Worm (Caenorhabditis elegans): ENCODE measurements around the gene Y44A6D.6.

Gene Y44A6D.6

DNA sequence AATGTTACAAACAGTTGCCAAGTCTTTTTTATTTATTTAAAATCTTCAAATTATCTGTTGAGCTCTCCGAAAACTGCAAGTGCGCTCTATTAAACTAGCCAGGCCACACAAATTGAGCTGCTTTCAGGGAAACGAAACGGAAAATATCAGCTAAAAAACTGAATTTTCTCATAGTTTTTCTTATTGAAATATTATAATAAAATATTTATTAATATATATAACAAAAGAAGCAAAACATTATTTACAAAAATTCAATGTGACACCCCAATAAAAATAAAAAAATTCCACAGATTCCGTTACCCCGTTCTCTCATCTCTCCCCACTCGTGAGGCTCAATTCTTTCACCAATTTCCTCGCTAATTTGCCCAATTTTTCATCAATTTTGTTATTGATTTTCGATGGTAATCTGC lies 25.4 kb downstream of the Y44A6D.6 start:
- TF ChIP-seq snpc-4 (tag; optimal IDR thresholded peaks at IDR 0.05) (no peak), crh-2 (tag; optimal IDR thresholded peaks at IDR 0.05) (no peak), peb-1 (tag; optimal IDR thresholded peaks at IDR 0.05) (no peak), unc-39 (tag; optimal IDR thresholded peaks at IDR 0.05) (no peak), ztf-1 (GFP tag; conservative IDR thresholded peaks at IDR 0.05) (no peak), lsy-2 (tag; optimal IDR thresholded peaks at IDR 0.05) (peak in 1 of 2 experiments; percentile 35), sma-9 (GFP tag; optimal IDR thresholded peaks at IDR 0.05) (peak; percentile 1), sma-9 (tag; optimal IDR thresholded peaks at IDR 0.05) (no peak), unc-55 (GFP tag; optimal IDR thresholded peaks at IDR 0.05) (peak; percentile 74), nhr-237 (tag; optimal IDR thresholded peaks at IDR 0.05) (no peak), gmeb-1 (tag; optimal IDR thresholded peaks at IDR 0.05) (no peak), lin-39 (tag; optimal IDR thresholded peaks at IDR 0.05) (no peak), sem-4 (tag; optimal IDR thresholded peaks at IDR 0.05) (no peak), sma-3 (GFP tag; optimal IDR thresholded peaks at IDR 0.05) (no peak)

DNA sequence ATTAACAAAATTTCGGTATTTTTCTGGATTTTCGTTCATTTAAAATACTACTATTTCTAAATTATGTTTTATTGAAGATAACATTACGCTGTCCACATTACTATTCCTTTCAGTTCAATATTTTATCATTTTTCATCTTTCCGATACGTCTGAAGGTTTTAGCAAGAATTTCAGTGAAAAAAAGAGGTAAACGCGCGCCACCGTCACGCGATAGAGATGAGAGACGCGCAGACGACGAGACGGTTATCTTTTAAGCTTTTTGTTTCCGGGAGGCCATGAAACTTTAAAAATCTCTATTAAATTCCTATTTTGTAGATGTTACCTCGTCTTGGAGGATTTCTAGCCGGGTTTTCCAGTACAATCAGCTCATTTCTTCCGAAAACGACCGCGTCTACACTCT lies 30.6 kb downstream of the Y44A6D.6 start, which contains the start of gene mrps-12:
Gene mrps-12, plus strand, starts transcription at position 316 of the 400 bp plus-strand sequence.
- TF ChIP-seq lsy-2 (tag; optimal IDR thresholded peaks at IDR 0.05) (peak in 1 of 2 experiments; percentile 42), nhr-237 (tag; optimal IDR thresholded peaks at IDR 0.05) (no peak), elt-3 (tag; optimal IDR thresholded peaks at IDR 0.05) (no peak), elt-1 (tag; optimal IDR thresholded peaks at IDR 0.05) (no peak), unc-55 (GFP tag; optimal IDR thresholded peaks at IDR 0.05) (peak; percentile 8), lin-13 (GFP tag; optimal IDR thresholded peaks at IDR 0.05) (no peak), nhr-12 (tag; optimal IDR thresholded peaks at IDR 0.05) (no peak), mbf-1 (tag; optimal IDR thresholded peaks at IDR 0.05) (no peak), unc-62 (GFP tag; optimal IDR thresholded peaks at IDR 0.05) (no peak), dmd-4 (tag; optimal IDR thresholded peaks at IDR 0.05) (no peak), sma-3 (GFP tag; optimal IDR thresholded peaks at IDR 0.05) (no peak), nhr-25 (tag; optimal IDR thresholded peaks at IDR 0.05) (peak; percentile 4), zag-1 (tag; optimal IDR thresholded peaks at IDR 0.05) (no peak), Y55F3AM.14 (GFP tag; optimal IDR thresholded peaks at IDR 0.05) (no peak), ztf-1 (GFP tag; conservative IDR thresholded peaks at IDR 0.05) (no peak), C34F6.9 (tag; optimal IDR thresholded peaks at IDR 0.05) (peak; percentile 54), nhr-11 (tag; optimal IDR thresholded peaks at IDR 0.05) (no peak)

DNA sequence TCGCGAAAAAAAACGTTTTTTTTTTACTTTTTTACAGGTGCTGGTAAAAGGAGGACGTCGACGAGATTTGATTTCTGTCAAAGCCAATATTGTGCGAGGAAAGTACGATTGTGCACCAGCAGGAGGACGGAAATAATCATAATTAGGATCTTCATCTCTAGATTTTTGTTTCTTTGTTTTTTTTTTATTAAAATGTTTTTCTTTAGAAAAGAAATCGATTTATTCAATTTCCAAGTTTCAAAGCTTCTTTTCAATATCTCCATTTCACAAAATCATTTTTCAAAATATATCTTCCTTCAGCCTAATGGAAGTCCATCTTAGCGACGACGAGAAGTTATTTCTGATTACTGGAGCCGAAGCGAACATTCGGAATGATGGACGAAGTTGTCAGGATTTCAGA lies 31.4 kb downstream of the Y44A6D.6 start, which contains the start of gene exos-7:
Gene exos-7, plus strand, starts transcription at position 301 of the 400 bp plus-strand sequence.
- TF ChIP-seq F13H6.1 (tag; optimal IDR thresholded peaks at IDR 0.05) (no peak), nhr-23 (tag; optimal IDR thresholded peaks at IDR 0.05) (no peak)

DNA sequence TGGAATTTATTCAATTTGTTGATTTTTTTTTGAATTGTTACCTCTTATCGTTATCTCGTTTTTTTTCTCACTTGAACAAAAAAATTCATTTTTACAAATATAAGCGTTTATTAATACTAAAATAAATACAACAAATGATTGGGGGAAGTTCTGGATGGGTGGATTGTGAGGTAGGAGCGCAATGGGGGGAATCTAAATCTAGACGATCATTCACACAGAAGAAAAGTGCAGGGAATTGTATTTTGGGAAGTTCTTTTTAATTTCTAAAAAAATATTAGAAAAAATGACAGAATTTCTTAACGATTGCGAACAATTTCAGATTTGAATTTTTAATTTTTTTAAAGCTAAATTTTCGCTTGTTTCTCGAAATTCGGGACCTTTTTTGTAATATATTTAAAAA lies 34.3 kb downstream of the Y44A6D.6 start:
- no peak for TF ChIP-seq elt-3 (tag; optimal IDR thresholded peaks at IDR 0.05)
- TF ChIP-seq crh-2 (tag; optimal IDR thresholded peaks at IDR 0.05): no peak
- no peak for TF ChIP-seq aly-2 (tag; optimal IDR thresholded peaks at IDR 0.05)
- no peak for TF ChIP-seq unc-55 (GFP tag; optimal IDR thresholded peaks at IDR 0.05)
- no peak for TF ChIP-seq dmd-4 (tag; optimal IDR thresholded peaks at IDR 0.05)
- TF ChIP-seq zag-1 (tag; optimal IDR thresholded peaks at IDR 0.05): no peak
- no peak for TF ChIP-seq peb-1 (tag; optimal IDR thresholded peaks at IDR 0.05)
- TF ChIP-seq nhr-11 (tag; optimal IDR thresholded peaks at IDR 0.05): no peak
- no peak for TF ChIP-seq nhr-12 (tag; optimal IDR thresholded peaks at IDR 0.05)
- no peak for TF ChIP-seq sem-4 (tag; optimal IDR thresholded peaks at IDR 0.05)
- no peak for TF ChIP-seq ceh-82 (tag; optimal IDR thresholded peaks at IDR 0.05)

DNA sequence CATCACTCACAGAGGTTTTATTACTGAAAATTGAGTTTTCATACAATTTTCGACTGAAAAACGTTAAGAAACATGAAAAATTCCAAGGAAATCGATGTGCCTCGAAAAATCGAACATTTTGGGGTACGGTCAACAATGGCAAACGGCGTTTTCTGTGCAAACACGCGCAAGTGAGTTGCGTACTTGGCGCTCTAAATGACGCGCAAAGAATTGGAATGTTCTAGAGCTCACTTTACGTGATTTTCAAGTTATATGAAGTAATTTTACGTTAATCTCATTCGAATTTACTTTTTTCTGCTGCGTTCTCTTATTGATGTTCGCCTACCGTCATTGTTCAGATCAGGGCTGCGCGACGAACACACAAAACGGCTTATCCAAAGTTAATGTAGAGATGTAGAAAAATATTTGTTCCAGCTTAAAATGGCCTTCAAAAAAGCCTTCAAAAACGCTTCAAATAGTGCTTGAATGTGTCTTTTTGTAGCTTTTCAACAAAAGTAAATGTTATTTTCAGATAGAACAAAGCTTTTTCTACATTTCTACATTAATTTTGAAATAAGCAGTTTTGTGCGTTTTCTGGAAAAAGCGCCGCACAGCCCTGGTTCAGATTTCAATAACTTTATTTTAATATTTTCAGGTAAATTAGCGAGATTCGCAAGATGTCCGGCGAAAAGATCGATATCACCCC lies 38.5 kb downstream of the Y44A6D.6 start, which contains the start of the genes F31D4.2 and fkb-6:
Gene F31D4.2, minus strand, starts transcription at position 23 of the 685 bp plus-strand sequence.
Gene fkb-6, plus strand, starts transcription at position 635 of the 685 bp plus-strand sequence.
- no peak for TF ChIP-seq nhr-23 (tag; optimal IDR thresholded peaks at IDR 0.05)
- peak; percentile 64 for TF ChIP-seq F13H6.1 (tag; optimal IDR thresholded peaks at IDR 0.05)
- TF ChIP-seq nhr-237 (tag; optimal IDR thresholded peaks at IDR 0.05): no peak
- no peak for TF ChIP-seq ZK546.5 (tag; optimal IDR thresholded peaks at IDR 0.05)
- TF ChIP-seq lin-13 (GFP tag; optimal IDR thresholded peaks at IDR 0.05): peak; percentile 62
- no peak for TF ChIP-seq peb-1 (tag; optimal IDR thresholded peaks at IDR 0.05)
- TF ChIP-seq skn-1 (tag; optimal IDR thresholded peaks at IDR 0.05): no peak
- TF ChIP-seq alr-1 (tag; optimal IDR thresholded peaks at IDR 0.05): no peak
- no peak for TF ChIP-seq lin-39 (tag; optimal IDR thresholded peaks at IDR 0.05)
- no peak for TF ChIP-seq ztf-11 (tag; optimal IDR thresholded peaks at IDR 0.05)
- TF ChIP-seq mbf-1 (tag; optimal IDR thresholded peaks at IDR 0.05): no peak
- peak; percentile 93 for TF ChIP-seq C34F6.9 (tag; optimal IDR thresholded peaks at IDR 0.05)
- no peak for TF ChIP-seq mdl-1 (tag; optimal IDR thresholded peaks at IDR 0.05)
- no peak for TF ChIP-seq Y55F3AM.14 (GFP tag; optimal IDR thresholded peaks at IDR 0.05)
- TF ChIP-seq unc-55 (GFP tag; optimal IDR thresholded peaks at IDR 0.05): peak; percentile 92
- TF ChIP-seq crh-2 (tag; optimal IDR thresholded peaks at IDR 0.05): peak; percentile 77
- TF ChIP-seq nhr-129 (tag; optimal IDR thresholded peaks at IDR 0.05): peak; percentile 83
- no peak for TF ChIP-seq dmd-4 (tag; optimal IDR thresholded peaks at IDR 0.05)
- no peak for TF ChIP-seq R02D3.7 (tag; optimal IDR thresholded peaks at IDR 0.05)
- TF ChIP-seq nhr-10 (tag; optimal IDR thresholded peaks at IDR 0.05): no peak
- peak; percentile 25 for TF ChIP-seq zag-1 (tag; optimal IDR thresholded peaks at IDR 0.05)
- no peak for TF ChIP-seq ztf-1 (GFP tag; conservative IDR thresholded peaks at IDR 0.05)
- no peak for TF ChIP-seq elt-3 (tag; optimal IDR thresholded peaks at IDR 0.05)
- peak; percentile 81 for TF ChIP-seq ama-1 (optimal IDR thresholded peaks at IDR 0.05)
- peak; percentile 33 for TF ChIP-seq mab-5 (tag; optimal IDR thresholded peaks at IDR 0.05)
- TF ChIP-seq sma-3 (GFP tag; optimal IDR thresholded peaks at IDR 0.05): peak; percentile 75
- peak; percentile 58 for TF ChIP-seq sma-9 (GFP tag; optimal IDR thresholded peaks at IDR 0.05)
- TF ChIP-seq sma-9 (tag; optimal IDR thresholded peaks at IDR 0.05): no peak
- no peak for TF ChIP-seq unc-39 (tag; optimal IDR thresholded peaks at IDR 0.05)
- TF ChIP-seq nhr-25 (tag; optimal IDR thresholded peaks at IDR 0.05): peak; percentile 22
- TF ChIP-seq gmeb-1 (tag; optimal IDR thresholded peaks at IDR 0.05): peak; percentile 69
- TF ChIP-seq elt-1 (tag; optimal IDR thresholded peaks at IDR 0.05): no peak
- TF ChIP-seq snpc-4 (tag; optimal IDR thresholded peaks at IDR 0.05): peak; percentile 56
